Worm (Caenorhabditis elegans) whole organism, L1 larva: ENCODE results near the gene ZK616.65.
A peak's percentile ranks its signal among the peaks of the same experiment; 100 is the strongest.

Experiments
- C04F5.9 ChIP-seq: sonication (generic microtip); optimal IDR thresholded peaks from 2 replicates; lab custom pipeline; 2016; ENCODE audit warnings: missing genetic modification characterization, missing compliant biosample characterization
- C16A3.4 ChIP-seq: fragments of 150-350 bp; optimal IDR thresholded peaks from 2 replicates; lab custom pipeline; 2014; ENCODE audit warnings: missing biosample characterization, missing genetic modification characterization
- Y116A8C.19 ChIP-seq: sonication (generic microtip); optimal IDR thresholded peaks from 2 replicates; lab custom pipeline; 2016; ENCODE audit warnings: missing compliant biosample characterization, missing genetic modification characterization, borderline replicate concordance
- aha-1 ChIP-seq: fragments of 150-350 bp; optimal IDR thresholded peaks from 2 replicates; lab custom pipeline; 2014; ENCODE audit warnings: missing biosample characterization, missing genetic modification characterization
- ama-1 ChIP-seq: fragments of 150-350 bp; optimal IDR thresholded peaks from 2 replicates; lab custom pipeline; 2014
- blmp-1 ChIP-seq: fragments of 150-350 bp; optimal IDR thresholded peaks from 2 replicates; lab custom pipeline; 2014; ENCODE audit warnings: missing biosample characterization, missing genetic modification characterization
- ceh-63 ChIP-seq: fragments of 200-800 bp; sonication (Bioruptor generic); optimal IDR thresholded peaks from 2 replicates; lab custom pipeline; 2018; ENCODE audit warnings: mild to moderate bottlenecking, missing genetic modification characterization, missing compliant biosample characterization
- ceh-8 ChIP-seq: fragments of 200-800 bp; sonication (Bioruptor generic); optimal IDR thresholded peaks from 2 replicates; lab custom pipeline; 2018; ENCODE audit warnings: mild to moderate bottlenecking, missing genetic modification characterization, moderate library complexity, missing compliant biosample characterization
- ceh-82 ChIP-seq, 3 experiments: fragments of 150-350 bp in 1 of 3; sonication (generic microtip) in 2 of 3; optimal IDR thresholded peaks; 2 replicates each; lab custom pipeline; 2014 to 2017; ENCODE audit warnings: missing biosample characterization in 3 of 3, missing genetic modification characterization in 3 of 3
- ceh-88 ChIP-seq: fragments of 200-800 bp; sonication (Bioruptor generic); IDR thresholded peaks from 2 replicates; pipeline ENCODE4 v1.3.6; 2022; ENCODE audit warnings: missing genetic modification characterization, missing compliant biosample characterization
- ces-1 ChIP-seq: fragments of 150-350 bp; optimal IDR thresholded peaks from 2 replicates; lab custom pipeline; 2014; ENCODE audit warnings: missing biosample characterization, missing genetic modification reagents, missing genetic modification characterization
- efl-1 ChIP-seq, 4 experiments: fragments of 150-350 bp; optimal IDR thresholded peaks in 3 of 4; peaks in 1 of 4; 1 replicate in 1 of 4; 2 replicates in 3 of 4; lab custom pipeline; 2014; ENCODE audit warnings: missing biosample characterization in 2 of 4, missing genetic modification characterization in 2 of 4, missing genetic modification reagents in 2 of 4
- efl-3 ChIP-seq: fragments of 200-800 bp; sonication (Bioruptor generic); optimal IDR thresholded peaks from 2 replicates; lab custom pipeline; 2018; ENCODE audit warnings: mild to moderate bottlenecking, missing genetic modification characterization, missing compliant biosample characterization
- elt-3 ChIP-seq, 6 experiments: fragments of 150-350 bp in 1 of 6; sonication (generic microtip); optimal IDR thresholded peaks; 2 replicates each; lab custom pipeline; 2017 to 2018; ENCODE audit warnings: missing biosample characterization in 6 of 6, missing genetic modification characterization in 6 of 6, inconsistent platforms in 1 of 6
- ets-5 ChIP-seq: fragments of 200-800 bp; sonication (Bioruptor generic); IDR thresholded peaks from 2 replicates; pipeline ENCODE4 v1.3.6; 2022; ENCODE audit warnings: missing genetic modification characterization, missing compliant biosample characterization
- fkh-10 ChIP-seq: sonication (generic microtip); optimal IDR thresholded peaks from 2 replicates; lab custom pipeline; 2017; ENCODE audit warnings: missing biosample characterization, missing genetic modification reagents, missing genetic modification characterization
- fos-1 ChIP-seq: fragments of 150-350 bp; optimal IDR thresholded peaks from 2 replicates; lab custom pipeline; 2014; ENCODE audit warnings: missing biosample characterization, missing genetic modification characterization
- hlh-17 ChIP-seq: fragments of 200-800 bp; sonication (Bioruptor generic); optimal IDR thresholded peaks from 2 replicates; lab custom pipeline; 2018; ENCODE audit warnings: missing genetic modification characterization, mild to moderate bottlenecking, missing compliant biosample characterization, moderate library complexity, borderline replicate concordance
- hpl-2 ChIP-seq: fragments of 150-350 bp; optimal IDR thresholded peaks from 2 replicates; lab custom pipeline; 2014; ENCODE audit warnings: missing biosample characterization, missing genetic modification reagents, missing genetic modification characterization
- irx-1 ChIP-seq: sonication (generic microtip); optimal IDR thresholded peaks from 2 replicates; lab custom pipeline; 2016; ENCODE audit warnings: missing genetic modification characterization, missing compliant biosample characterization
- lin-14 ChIP-seq: fragments of 200-800 bp; sonication (Bioruptor generic); optimal IDR thresholded peaks from 2 replicates; lab custom pipeline; 2018; ENCODE audit warnings: mild to moderate bottlenecking, missing genetic modification characterization, moderate library complexity, missing compliant biosample characterization
- lin-39 ChIP-seq: fragments of 150-350 bp; optimal IDR thresholded peaks from 2 replicates; lab custom pipeline; 2014; ENCODE audit warnings: missing biosample characterization, missing genetic modification reagents, missing genetic modification characterization
- lir-3 ChIP-seq: sonication (generic microtip); optimal IDR thresholded peaks from 2 replicates; lab custom pipeline; 2016; ENCODE audit warnings: mild to moderate bottlenecking, missing genetic modification characterization, moderate library complexity, missing compliant biosample characterization; ENCODE audit not compliant: poor library complexity
- lsy-2 ChIP-seq, 2 experiments: fragments of 150-350 bp; optimal IDR thresholded peaks; 2 replicates each; lab custom pipeline; 2014; ENCODE audit warnings: missing biosample characterization in 2 of 2, missing genetic modification characterization in 2 of 2
- mab-9 ChIP-seq: fragments of 200-800 bp; sonication (Bioruptor generic); IDR thresholded peaks from 2 replicates; pipeline ENCODE4 v1.3.6; 2022; ENCODE audit warnings: missing genetic modification reagents, missing genetic modification characterization, missing compliant biosample characterization
- mdl-1 ChIP-seq, 2 experiments: fragments of 150-350 bp; optimal IDR thresholded peaks; 2 replicates each; lab custom pipeline; 2014 to 2017; ENCODE audit warnings: missing biosample characterization in 2 of 2, missing genetic modification characterization in 2 of 2, inconsistent platforms in 1 of 2
- nhr-11 ChIP-seq: fragments of 150-350 bp; optimal IDR thresholded peaks from 2 replicates; lab custom pipeline; 2014; ENCODE audit warnings: missing biosample characterization, missing genetic modification characterization
- nhr-12 ChIP-seq: sonication (generic microtip); optimal IDR thresholded peaks from 2 replicates; lab custom pipeline; 2017; ENCODE audit warnings: missing biosample characterization, missing genetic modification characterization
- nhr-19 ChIP-seq: fragments of 200-800 bp; sonication (Bioruptor generic); conservative IDR thresholded peaks from 2 replicates; pipeline ENCODE4 v1.3.6; 2022; ENCODE audit warnings: missing genetic modification characterization, missing compliant biosample characterization
- nhr-28 ChIP-seq: fragments of 150-350 bp; optimal IDR thresholded peaks from 2 replicates; lab custom pipeline; 2014; ENCODE audit warnings: missing biosample characterization, missing genetic modification characterization
- nhr-71 ChIP-seq: sonication (generic microtip); optimal IDR thresholded peaks from 2 replicates; lab custom pipeline; 2016; ENCODE audit warnings: mild to moderate bottlenecking, missing genetic modification characterization, moderate library complexity, missing compliant biosample characterization
- nhr-76 ChIP-seq: sonication (generic microtip); optimal IDR thresholded peaks from 2 replicates; lab custom pipeline; 2017; ENCODE audit warnings: missing biosample characterization, missing genetic modification characterization
- nhr-85 ChIP-seq: sonication (generic microtip); peaks from one replicate; lab custom pipeline; 2016; ENCODE audit warnings: missing genetic modification characterization, inconsistent platforms, missing compliant biosample characterization
- nhr-90 ChIP-seq: sonication (generic microtip); optimal IDR thresholded peaks from 2 replicates; lab custom pipeline; 2016; ENCODE audit warnings: mild to moderate bottlenecking, missing genetic modification characterization, missing compliant biosample characterization; ENCODE audit not compliant: poor library complexity
- pqm-1 ChIP-seq: sonication (generic microtip); optimal IDR thresholded peaks from 3 replicates; lab custom pipeline; 2017; ENCODE audit warnings: missing biosample characterization, missing genetic modification characterization
- rnt-1 ChIP-seq: sonication (generic microtip); optimal IDR thresholded peaks from 2 replicates; lab custom pipeline; 2016; ENCODE audit warnings: mild to moderate bottlenecking, missing genetic modification characterization, moderate library complexity, missing compliant biosample characterization
- snpc-4 ChIP-seq: fragments of 150-350 bp; optimal IDR thresholded peaks from 2 replicates; lab custom pipeline; 2014; ENCODE audit warnings: missing biosample characterization, missing genetic modification characterization
- snu-23 ChIP-seq: sonication (generic microtip); optimal IDR thresholded peaks from 2 replicates; lab custom pipeline; 2016; ENCODE audit warnings: missing genetic modification characterization, missing compliant biosample characterization
- sox-4 ChIP-seq: sonication (generic microtip); optimal IDR thresholded peaks from 2 replicates; lab custom pipeline; 2016; ENCODE audit warnings: missing genetic modification characterization, missing compliant biosample characterization
- sptf-1 ChIP-seq: fragments of 150-350 bp; optimal IDR thresholded peaks from 2 replicates; lab custom pipeline; 2014; ENCODE audit warnings: missing biosample characterization, missing genetic modification characterization
- sup-37 ChIP-seq: fragments of 200-800 bp; sonication (Bioruptor generic); optimal IDR thresholded peaks from 2 replicates; lab custom pipeline; 2018; ENCODE audit warnings: mild to moderate bottlenecking, missing genetic modification characterization, missing compliant biosample characterization
- swsn-7 ChIP-seq: sonication (generic microtip); optimal IDR thresholded peaks from 2 replicates; lab custom pipeline; 2016; ENCODE audit warnings: missing genetic modification characterization, missing compliant biosample characterization
- tbx-2 ChIP-seq: sonication (generic microtip); optimal IDR thresholded peaks from 2 replicates; lab custom pipeline; 2016; ENCODE audit warnings: missing genetic modification characterization, missing compliant biosample characterization
- tlp-1 ChIP-seq: fragments of 150-350 bp; optimal IDR thresholded peaks from 2 replicates; lab custom pipeline; 2014; ENCODE audit warnings: missing biosample characterization, missing genetic modification characterization
- unc-130 ChIP-seq: fragments of 150-350 bp; optimal IDR thresholded peaks from 2 replicates; lab custom pipeline; 2017; ENCODE audit warnings: missing biosample characterization, missing genetic modification characterization, inconsistent platforms
- unc-30 ChIP-seq: sonication (generic microtip); optimal IDR thresholded peaks from 2 replicates; lab custom pipeline; 2017; ENCODE audit warnings: missing biosample characterization, missing genetic modification characterization
- unc-62 ChIP-seq: fragments of 150-350 bp; optimal IDR thresholded peaks from 2 replicates; lab custom pipeline; 2014; ENCODE audit warnings: missing biosample characterization, missing genetic modification reagents, missing genetic modification characterization
- unc-98 ChIP-seq: fragments of 200-800 bp; sonication (Bioruptor generic); IDR thresholded peaks from 2 replicates; pipeline ENCODE4 v1.3.6; 2022; ENCODE audit warnings: missing genetic modification characterization, missing compliant biosample characterization
- xbp-1 ChIP-seq: sonication (generic microtip); optimal IDR thresholded peaks from 2 replicates; lab custom pipeline; 2016; ENCODE audit warnings: missing genetic modification characterization, missing compliant biosample characterization
- zip-4 ChIP-seq: fragments of 200-800 bp; sonication (Bioruptor generic); optimal IDR thresholded peaks from 2 replicates; lab custom pipeline; 2018; ENCODE audit warnings: mild to moderate bottlenecking, missing genetic modification characterization, moderate library complexity, missing compliant biosample characterization
- ztf-11 ChIP-seq, 2 experiments: sonication (generic microtip); optimal IDR thresholded peaks; 2 replicates each; lab custom pipeline; 2016 to 2017; ENCODE audit warnings: missing genetic modification characterization in 2 of 2, missing biosample characterization in 1 of 2, missing compliant biosample characterization in 1 of 2
- ztf-4 ChIP-seq: fragments of 150-350 bp; optimal IDR thresholded peaks from 2 replicates; lab custom pipeline; 2014; ENCODE audit warnings: missing biosample characterization, missing genetic modification characterization

ZK616.65 gene

DNA sequence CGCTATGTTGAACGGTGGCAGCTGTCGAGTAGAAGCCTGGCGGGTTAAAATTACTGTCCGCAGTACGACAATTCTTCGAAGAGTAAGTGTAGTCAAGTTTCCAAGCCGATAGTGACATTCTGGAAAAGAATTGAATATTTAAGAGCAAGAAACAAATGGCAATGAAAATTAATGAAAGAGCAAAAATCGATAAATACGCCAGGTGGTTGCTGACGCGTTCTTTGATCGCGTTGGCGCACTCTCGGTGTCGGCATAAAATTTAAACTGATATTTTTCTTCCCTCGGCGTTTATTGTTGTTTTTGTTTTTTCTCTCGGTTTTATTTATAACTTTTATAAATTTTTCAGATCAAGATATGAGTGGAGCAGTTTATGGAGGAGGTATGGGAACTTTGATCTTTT lies 16.3 kb downstream of the ZK616.65 start, which contains the start of the genes perm-3 and swsn-6 (continued):
- TF ChIP-seq ztf-4 (tag; lab: Kevin White, UChicago) (peak; percentile 61), hpl-2 (GFP tag; lab: Kevin White, UChicago) (peak; percentile 17), unc-98 (GFP tag; lab: Robert Waterston, UW) (no peak), mdl-1 (tag; optimal IDR thresholded peaks at IDR 0.05; lab: Kevin White, UChicago) (peak in 1 of 2 experiments; percentile 52), pqm-1 (no peak), ceh-63 (GFP tag; lab: Kevin White, UChicago) (no peak), nhr-76 (tag; lab: Kevin White, UChicago) (no peak), sup-37 (no peak), aha-1 (tag; lab: Kevin White, UChicago) (peak; percentile 16), unc-30 (tag; lab: Kevin White, UChicago) (no peak), irx-1 (peak; percentile 82), nhr-11 (tag; lab: Kevin White, UChicago) (peak; percentile 31), ceh-8 (GFP tag; lab: Kevin White, UChicago) (peak; percentile 57), snpc-4 (tag; lab: Kevin White, UChicago) (peak; percentile 81), blmp-1 (tag; lab: Kevin White, UChicago) (peak; percentile 53), unc-62 (GFP tag; lab: Kevin White, UChicago) (no peak), hlh-17 (GFP tag; lab: Kevin White, UChicago) (no peak), lsy-2 (tag; optimal IDR thresholded peaks at IDR 0.05; lab: Kevin White, UChicago) (peak; percentile 88 to 93), rnt-1 (tag; lab: Kevin White, UChicago) (peak; percentile 89), lin-14 (GFP tag; lab: Kevin White, UChicago) (peak; percentile 83), ces-1 (no peak), nhr-71 (tag; lab: Kevin White, UChicago) (peak; percentile 90), nhr-19 (GFP tag; lab: Robert Waterston, UW) (peak; percentile 85), tlp-1 (no peak), C16A3.4 (peak; percentile 82), tbx-2 (tag; lab: Kevin White, UChicago) (peak; percentile 82), xbp-1 (tag; lab: Kevin White, UChicago) (peak; percentile 83), ets-5 (GFP tag; lab: Robert Waterston, UW) (no peak), mab-9 (GFP tag; lab: Robert Waterston, UW) (peak; percentile 39; the same call in 1 of the 2 replicates), snu-23 (GFP tag; lab: Kevin White, UChicago) (peak; percentile 89), sptf-1 (tag; lab: Kevin White, UChicago) (no peak), nhr-85 (tag; lab: Kevin White, UChicago) (peak; percentile 85), fkh-10 (GFP tag; lab: Kevin White, UChicago) (peak; percentile 35), ceh-82 (tag; optimal IDR thresholded peaks at IDR 0.05; lab: Kevin White, UChicago) (peak; percentile 72 to 93 (median 85)), fos-1 (tag; lab: Kevin White, UChicago) (peak; percentile 31), nhr-12 (tag; lab: Kevin White, UChicago) (no peak), lin-39 (tag; lab: Kevin White, UChicago) (peak; percentile 87), ama-1 (lab: Kevin White, UChicago) (peak; percentile 42), ztf-11 (tag; optimal IDR thresholded peaks at IDR 0.05; lab: Kevin White, UChicago) (peak in 1 of 2 experiments; percentile 39), nhr-90 (peak; percentile 82), lir-3 (no peak), elt-3 (tag; optimal IDR thresholded peaks at IDR 0.05; lab: Kevin White, UChicago) (peak in 2 of 6 experiments; percentile 26 to 78), C04F5.9 (tag; lab: Kevin White, UChicago) (peak; percentile 25), unc-130 (tag; lab: Kevin White, UChicago) (peak; percentile 86), efl-3 (GFP tag; lab: Kevin White, UChicago) (no peak), zip-4 (GFP tag; lab: Kevin White, UChicago) (peak; percentile 61), sox-4 (tag; lab: Kevin White, UChicago) (peak; percentile 46), Y116A8C.19 (tag; lab: Kevin White, UChicago) (no peak), nhr-28 (no peak), efl-1 (optimal IDR thresholded peaks at IDR 0.05; lab: Kevin White, UChicago) (peak; percentile 78 to 85), efl-1 (GFP tag; optimal IDR thresholded peaks at IDR 0.05 in 1 of 2; lab: Kevin White, UChicago) (peak; percentile 84 to 98), swsn-7 (tag; lab: Kevin White, UChicago) (peak; percentile 90), ceh-88 (GFP tag; lab: Robert Waterston, UW) (peak; percentile 19; the same call in 1 of the 2 replicates)
- TF ChIP-seq, all 84 proteins: peak for 55
